Fruit fly (Drosophila melanogaster): ENCODE data around the gene Tpt.

Gene Tpt

dm6 chr3L:8449800-8450690 lies 45.0 kb upstream of the Tpt start, which contains the start of gene Gug (continued):
- TF ChIP-seq grau (tag; optimal IDR thresholded peaks at IDR 0.05) (peak; percentile 4), CHES-1-like (GFP tag; optimal IDR thresholded peaks at IDR 0.05) (no peak), chn (GFP tag; optimal IDR thresholded peaks at IDR 0.05) (no peak), crp (GFP tag; optimal IDR thresholded peaks at IDR 0.05) (peak in 1 of 2 experiments; percentile 6), HmgD (GFP tag; optimal IDR thresholded peaks at IDR 0.05) (no peak), dan (GFP tag; IDR thresholded peaks at IDR 0.05) (no peak), Meics (GFP tag; optimal IDR thresholded peaks at IDR 0.05) (no peak), Lhr (GFP tag; optimal IDR thresholded peaks at IDR 0.05) (peak; percentile 42), Mrtf (GFP tag; IDR thresholded peaks at IDR 0.05) (no peak; the same call in 2 of the 3 replicates), bbx (GFP tag; IDR thresholded peaks at IDR 0.05; ENCODE audit: partially characterized antibody) (no peak), aop (GFP tag; IDR thresholded peaks at IDR 0.05) (no peak), Awh (GFP tag; IDR thresholded peaks at IDR 0.05) (peak; percentile 14; the same call in 1 of the 2 replicates), trem (tag; optimal IDR thresholded peaks at IDR 0.05) (peak; percentile 0), Doc3 (GFP tag; IDR thresholded peaks at IDR 0.05; ENCODE audit: partially characterized antibody) (no peak), NFAT (GFP tag; IDR thresholded peaks at IDR 0.05) (peak; percentile 24; the same call in 1 of the 2 replicates), sc (optimal IDR thresholded peaks at IDR 0.05) (no peak), sc (GFP tag; optimal IDR thresholded peaks at IDR 0.05) (no peak), Atf-2 (GFP tag; optimal IDR thresholded peaks at IDR 0.05) (no peak), Hmr (GFP tag; optimal IDR thresholded peaks at IDR 0.05) (no peak), nom (GFP tag; optimal IDR thresholded peaks at IDR 0.05) (peak; percentile 100), hkb (optimal IDR thresholded peaks at IDR 0.05) (peak; percentile 22), hkb (GFP tag; IDR thresholded peaks at IDR 0.05) (no peak), CG2712 (tag; optimal IDR thresholded peaks at IDR 0.05) (peak; percentile 27), CG7372 (GFP tag; IDR thresholded peaks at IDR 0.05) (no peak), CG4707 (GFP tag; optimal IDR thresholded peaks at IDR 0.05) (no peak), CG4617 (GFP tag; optimal IDR thresholded peaks at IDR 0.05; ENCODE audit: borderline replicate concordance) (peak; percentile 51), ham (GFP tag; IDR thresholded peaks at IDR 0.05) (no peak), CG17359 (tag; optimal IDR thresholded peaks at IDR 0.05) (no peak), scrt (GFP tag; optimal IDR thresholded peaks at IDR 0.05) (no peak), CG12236 (GFP tag; optimal IDR thresholded peaks at IDR 0.05) (no peak), CG6791 (GFP tag; IDR thresholded peaks at IDR 0.05; ENCODE audit: partially characterized antibody) (0 out of 3 replicates have a peak, but pooled peaks have one; percentile 29), fd96Cb (tag; optimal IDR thresholded peaks at IDR 0.05) (no peak), CG15479 (GFP tag; optimal IDR thresholded peaks at IDR 0.05) (peak; percentile 84), Dip2 (GFP tag; IDR thresholded peaks at IDR 0.05) (no peak), B-H2 (GFP tag; optimal IDR thresholded peaks at IDR 0.05) (no peak), Taf1 (GFP tag; IDR thresholded peaks at IDR 0.05) (no peak), D19A (tag; optimal IDR thresholded peaks at IDR 0.05) (peak; percentile 45), CG8281 (tag; optimal IDR thresholded peaks at IDR 0.05) (no peak), CG4282 (GFP tag; optimal IDR thresholded peaks at IDR 0.05) (no peak), Hand (GFP tag; optimal IDR thresholded peaks at IDR 0.05) (peak; percentile 2), cad (GFP tag; optimal IDR thresholded peaks at IDR 0.05) (peak; percentile 1), HLHmδ (GFP tag; optimal IDR thresholded peaks at IDR 0.05) (peak; percentile 40), CG1647 (GFP tag; optimal IDR thresholded peaks at IDR 0.05) (peak; percentile 38), Drgx (GFP tag; IDR thresholded peaks at IDR 0.05) (peak; percentile 96), ERR (GFP tag; optimal IDR thresholded peaks at IDR 0.05) (peak; percentile 38), CG33557 (GFP tag; optimal IDR thresholded peaks at IDR 0.05) (peak; percentile 34), Mad (GFP tag; optimal IDR thresholded peaks at IDR 0.05) (no peak), zen (tag; optimal IDR thresholded peaks at IDR 0.05) (peak; percentile 16), Nf-YC (tag; optimal IDR thresholded peaks at IDR 0.05) (peak; percentile 36)

Measured in whole organism, embryonic.